Worm (Caenorhabditis elegans) whole organism, L4 larva: ENCODE data around the gene F55H2.5.
A peak's percentile ranks its signal among the peaks of the same experiment; 100 is the strongest.

Experiments used
- F26F4.8 ChIP-seq: fragments of 200-800 bp; sonication (Bioruptor generic); conservative IDR thresholded peaks from 2 replicates; pipeline ENCODE4 v1.3.6; 2022; ENCODE audit warnings: missing genetic modification characterization, missing compliant biosample characterization
- F44E2.7 ChIP-seq: fragments of 200-800 bp; sonication (Bioruptor generic); IDR thresholded peaks from 2 replicates; pipeline ENCODE4 v2.1.2; 2022; ENCODE audit warnings: missing genetic modification characterization, missing compliant biosample characterization
- Y48G9A.11 ChIP-seq: fragments of 200-800 bp; sonication (Bioruptor generic); IDR thresholded peaks from 2 replicates; pipeline ENCODE4 v1.3.6; 2022; ENCODE audit warnings: missing genetic modification reagents, missing genetic modification characterization, missing compliant biosample characterization
- aha-1 ChIP-seq: fragments of 150-350 bp; peaks from one replicate; lab custom pipeline; 2014; ENCODE audit warnings: missing biosample characterization, missing genetic modification characterization
- aly-2 ChIP-seq: sonication (generic microtip); optimal IDR thresholded peaks from 2 replicates; lab custom pipeline; 2018; ENCODE audit warnings: missing biosample characterization, missing genetic modification characterization
- ceh-20 ChIP-seq: fragments of 200-800 bp; sonication (Bioruptor generic); IDR thresholded peaks from 2 replicates; pipeline ENCODE4 v1.3.6; 2022; ENCODE audit warnings: missing genetic modification reagents, missing genetic modification characterization, missing compliant biosample characterization
- ceh-28 ChIP-seq: fragments of 150-350 bp; optimal IDR thresholded peaks from 2 replicates; lab custom pipeline; 2014; ENCODE audit warnings: missing biosample characterization, missing genetic modification reagents, missing genetic modification characterization
- ceh-82 ChIP-seq: sonication (generic microtip); optimal IDR thresholded peaks from 2 replicates; lab custom pipeline; 2017; ENCODE audit warnings: missing biosample characterization, missing genetic modification characterization
- ces-1 ChIP-seq: fragments of 150-350 bp; sonication (generic microtip); optimal IDR thresholded peaks from 4 replicates; lab custom pipeline; 2014; ENCODE audit warnings: missing biosample characterization, missing genetic modification reagents, missing genetic modification characterization
- daf-16 ChIP-seq, 3 experiments: sonication (generic microtip); optimal IDR thresholded peaks; 2 replicates each; lab custom pipeline; 2016 to 2017; ENCODE audit warnings: missing genetic modification characterization in 3 of 3, missing genetic modification reagents in 3 of 3, mild to moderate bottlenecking in 2 of 3, missing compliant biosample characterization in 2 of 3, missing biosample characterization in 1 of 3, moderate library complexity in 1 of 3
- dmd-8 ChIP-seq: fragments of 200-800 bp; sonication (Bioruptor generic); IDR thresholded peaks from 2 replicates; pipeline ENCODE4 v1.3.6; 2022; ENCODE audit warnings: missing genetic modification characterization, missing compliant biosample characterization
- dpl-1 ChIP-seq: fragments of 150-350 bp; optimal IDR thresholded peaks from 2 replicates; lab custom pipeline; 2014; ENCODE audit warnings: missing biosample characterization, missing genetic modification reagents, missing genetic modification characterization
- duxl-1 ChIP-seq: sonication (generic microtip); optimal IDR thresholded peaks from 2 replicates; lab custom pipeline; 2016; ENCODE audit warnings: mild to moderate bottlenecking, missing genetic modification characterization, moderate library complexity, missing compliant biosample characterization; ENCODE audit not compliant: poor library complexity
- dve-1 ChIP-seq: sonication (generic microtip); optimal IDR thresholded peaks from 2 replicates; lab custom pipeline; 2017; ENCODE audit warnings: antibody characterized with exemption, mild to moderate bottlenecking, missing genetic modification characterization, missing compliant biosample characterization; ENCODE audit not compliant: insufficient read depth
- egl-27 ChIP-seq: sonication (generic microtip); optimal IDR thresholded peaks from 3 replicates; lab custom pipeline; 2017; ENCODE audit warnings: missing biosample characterization, missing genetic modification reagents, missing genetic modification characterization
- egl-43 ChIP-seq: fragments of 200-800 bp; sonication (Bioruptor generic); IDR thresholded peaks from 2 replicates; pipeline ENCODE4 v1.3.6; 2022; ENCODE audit warnings: missing genetic modification reagents, missing genetic modification characterization, missing compliant biosample characterization
- hlh-30 ChIP-seq: sonication (generic microtip); optimal IDR thresholded peaks from 2 replicates; lab custom pipeline; 2017; ENCODE audit warnings: antibody characterized with exemption, mild to moderate bottlenecking, missing genetic modification characterization, missing compliant biosample characterization; ENCODE audit not compliant: insufficient read depth
- hmg-1.1 ChIP-seq: fragments of 200-800 bp; sonication (Bioruptor generic); IDR thresholded peaks from 2 replicates; pipeline ENCODE4 v1.3.6; 2022; ENCODE audit warnings: missing genetic modification reagents, missing genetic modification characterization, missing compliant biosample characterization
- lin-1 ChIP-seq: fragments of 200-800 bp; sonication (Bioruptor generic); IDR thresholded peaks from 2 replicates; pipeline ENCODE4 v1.3.6; 2022; ENCODE audit warnings: missing genetic modification reagents, missing genetic modification characterization, missing compliant biosample characterization
- lin-13 ChIP-seq: fragments of 150-350 bp; optimal IDR thresholded peaks from 2 replicates; lab custom pipeline; 2014; ENCODE audit warnings: missing biosample characterization, missing genetic modification reagents, missing genetic modification characterization
- lin-38 ChIP-seq: fragments of 200-800 bp; sonication (Bioruptor generic); IDR thresholded peaks from 2 replicates; pipeline ENCODE4 v1.3.6; 2022; ENCODE audit warnings: missing genetic modification reagents, missing genetic modification characterization, missing compliant biosample characterization
- lir-3 ChIP-seq: sonication (generic microtip); optimal IDR thresholded peaks from 2 replicates; lab custom pipeline; 2016; ENCODE audit warnings: mild to moderate bottlenecking, missing genetic modification characterization, missing compliant biosample characterization
- lsy-2 ChIP-seq, 2 experiments: fragments of 150-350 bp in 1 of 2; sonication (generic microtip) in 1 of 2; optimal IDR thresholded peaks; 2 replicates each; lab custom pipeline; 2014 to 2017; ENCODE audit warnings: missing biosample characterization in 2 of 2, missing genetic modification characterization in 2 of 2
- mdl-1 ChIP-seq, 2 experiments: fragments of 150-350 bp in 1 of 2; sonication (generic microtip) in 1 of 2; optimal IDR thresholded peaks; 2 replicates each; lab custom pipeline; 2014 to 2017; ENCODE audit warnings: missing biosample characterization in 2 of 2, missing genetic modification characterization in 2 of 2
- mep-1 ChIP-seq: fragments of 150-350 bp; sonication (generic microtip); optimal IDR thresholded peaks from 3 replicates; lab custom pipeline; 2014; ENCODE audit warnings: missing biosample characterization, missing genetic modification characterization
- mes-2 ChIP-seq: sonication (generic microtip); optimal IDR thresholded peaks from 2 replicates; lab custom pipeline; 2016; ENCODE audit warnings: missing genotype, mild to moderate bottlenecking, missing genetic modification characterization, missing compliant biosample characterization; ENCODE audit not compliant: poor library complexity, severe bottlenecking
- mxl-3 ChIP-seq: fragments of 200-800 bp; sonication (Bioruptor generic); optimal IDR thresholded peaks from 2 replicates; lab custom pipeline; 2018; ENCODE audit warnings: mild to moderate bottlenecking, missing genetic modification characterization, missing compliant biosample characterization
- nhr-102 ChIP-seq: sonication (generic microtip); optimal IDR thresholded peaks from 2 replicates; lab custom pipeline; 2016; ENCODE audit warnings: mild to moderate bottlenecking, missing genetic modification characterization, moderate library complexity, missing compliant biosample characterization
- nhr-11 ChIP-seq: fragments of 150-350 bp; optimal IDR thresholded peaks from 2 replicates; lab custom pipeline; 2014; ENCODE audit warnings: missing biosample characterization, missing genetic modification characterization
- nhr-111 ChIP-seq: fragments of 200-800 bp; sonication (Bioruptor generic); optimal IDR thresholded peaks from 2 replicates; lab custom pipeline; 2018; ENCODE audit warnings: mild to moderate bottlenecking, missing genetic modification characterization, missing compliant biosample characterization
- nhr-48 ChIP-seq: sonication (generic microtip); optimal IDR thresholded peaks from 2 replicates; lab custom pipeline; 2016; ENCODE audit warnings: mild to moderate bottlenecking, missing genetic modification characterization, missing compliant biosample characterization
- nhr-76 ChIP-seq: fragments of 150-350 bp; optimal IDR thresholded peaks from 2 replicates; lab custom pipeline; 2014; ENCODE audit warnings: missing biosample characterization, missing genetic modification characterization
- pha-4 ChIP-seq, 2 experiments: fragments of 150-350 bp in 1 of 2; fragments of 200-800 bp in 1 of 2; sonication (Bioruptor generic) in 1 of 2; IDR thresholded peaks in 1 of 2; optimal IDR thresholded peaks in 1 of 2; 2 replicates each; pipeline versions ENCODE4 v1.3.6 to Lab custom; 2014 to 2022; ENCODE audit warnings: missing genetic modification characterization in 2 of 2, missing genetic modification reagents in 2 of 2, missing biosample characterization in 1 of 2, missing compliant biosample characterization in 1 of 2
- php-3 ChIP-seq: fragments of 200-800 bp; sonication (Bioruptor generic); IDR thresholded peaks from 2 replicates; pipeline ENCODE4 v1.3.6; 2022; ENCODE audit warnings: missing genetic modification reagents, missing genetic modification characterization, missing compliant biosample characterization
- sdz-12 ChIP-seq: fragments of 200-800 bp; sonication (Bioruptor generic); optimal IDR thresholded peaks from 2 replicates; lab custom pipeline; 2018; ENCODE audit warnings: mild to moderate bottlenecking, missing genetic modification characterization, missing compliant biosample characterization
- set-16 ChIP-seq: fragments of 200-800 bp; sonication (Bioruptor generic); IDR thresholded peaks from 2 replicates; pipeline ENCODE4 v1.3.6; 2022; ENCODE audit warnings: missing genetic modification reagents, missing genetic modification characterization, missing compliant biosample characterization
- snpc-1.2 ChIP-seq: fragments of 200-800 bp; sonication (Bioruptor generic); IDR thresholded peaks from 2 replicates; pipeline ENCODE4 v1.3.6; 2022; ENCODE audit warnings: missing genetic modification reagents, missing genetic modification characterization, missing compliant biosample characterization
- tag-97 ChIP-seq: fragments of 200-800 bp; sonication (Bioruptor generic); IDR thresholded peaks from 2 replicates; pipeline ENCODE4 v1.3.6; 2022; ENCODE audit warnings: missing genetic modification characterization, missing compliant biosample characterization
- zag-1 ChIP-seq: fragments of 150-350 bp; optimal IDR thresholded peaks from 2 replicates; lab custom pipeline; 2014; ENCODE audit warnings: missing biosample characterization, missing genetic modification characterization
- zfp-3 ChIP-seq: fragments of 200-800 bp; sonication (Bioruptor generic); conservative IDR thresholded peaks from 2 replicates; pipeline ENCODE4 v1.3.6; 2022; ENCODE audit warnings: missing genetic modification reagents, missing genetic modification characterization, missing compliant biosample characterization

The F55H2.5 gene

DNA sequence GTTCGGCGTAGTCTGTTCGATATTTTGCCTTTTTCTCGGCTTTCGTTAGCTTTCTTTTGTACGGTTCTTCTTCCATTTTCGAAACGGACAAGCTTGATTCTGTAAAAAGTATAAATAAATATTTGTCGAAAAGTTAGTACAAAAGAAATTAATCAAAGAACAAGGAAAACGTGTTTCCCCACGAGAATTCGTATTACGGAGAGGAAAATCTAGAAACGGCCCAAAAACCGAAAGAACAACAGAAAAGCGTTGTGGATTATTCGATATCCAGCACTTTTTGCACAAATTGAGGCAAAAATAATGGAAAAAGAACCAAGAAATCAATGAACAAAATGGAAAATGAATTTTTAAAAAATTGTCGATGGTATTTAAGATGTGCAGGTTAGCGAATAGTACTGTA, 31.0 kb downstream of the F55H2.5 start, which contains the start of gene mut-7:
Gene mut-7 (minus strand): TSS at position 101 of the 400 bp plus-strand sequence.
- TF ChIP-seq egl-43 (GFP tag; lab: Robert Waterston, UW): no peak
- TF ChIP-seq zag-1: no peak
- TF ChIP-seq lin-13 (GFP tag; lab: Kevin White, UChicago): no peak
- no peak for TF ChIP-seq ceh-20 (GFP tag; lab: Robert Waterston, UW)
- no peak for TF ChIP-seq nhr-11 (tag; lab: Kevin White, UChicago)
- TF ChIP-seq lin-1 (GFP tag; lab: Robert Waterston, UW): no peak
- no peak for TF ChIP-seq mxl-3
- TF ChIP-seq F44E2.7 (GFP tag; lab: Robert Waterston, UW): no peak
- no peak for TF ChIP-seq nhr-102
- TF ChIP-seq F26F4.8 (GFP tag; lab: Robert Waterston, UW): no peak
- TF ChIP-seq nhr-111: no peak
- TF ChIP-seq dmd-8: no peak
- TF ChIP-seq lsy-2 (tag; optimal IDR thresholded peaks at IDR 0.05; lab: Kevin White, UChicago): no peak
- TF ChIP-seq ces-1 (GFP tag; lab: Kevin White, UChicago): no peak
- TF ChIP-seq hmg-1.1: no peak
- TF ChIP-seq pha-4 (GFP tag; IDR thresholded peaks at IDR 0.05; lab: Robert Waterston, UW): no peak
- TF ChIP-seq pha-4 (tag; optimal IDR thresholded peaks at IDR 0.05; lab: Kevin White, UChicago): no peak
- no peak for TF ChIP-seq dve-1 (tag; lab: Kevin White, UChicago)
- TF ChIP-seq, all 104 proteins: peak for 0

DNA sequence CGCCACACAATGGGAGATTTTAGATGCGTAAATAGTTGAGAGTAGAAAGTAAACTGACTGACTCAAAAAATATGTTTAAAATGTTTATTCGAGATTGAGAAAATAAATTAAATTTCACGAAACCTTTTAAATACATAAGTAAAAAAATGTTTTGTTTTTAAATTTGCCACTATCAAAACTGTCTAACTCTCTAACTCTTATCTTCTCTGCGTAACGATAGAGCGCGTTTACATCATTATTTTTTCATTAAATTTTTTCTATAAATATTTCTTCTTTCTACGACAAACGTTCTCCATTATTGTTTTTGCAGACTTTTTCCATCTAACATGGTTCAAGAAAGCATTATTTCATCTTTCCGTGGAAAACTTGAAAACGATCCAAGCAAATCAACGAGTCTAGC, 31.5 kb downstream of the F55H2.5 start, which contains the start of gene eif-2Balpha:
Gene eif-2Balpha (plus strand): TSS at position 304 of the 400 bp plus-strand sequence.
- TF ChIP-seq ceh-28 (tag; lab: Kevin White, UChicago): no peak
- TF ChIP-seq lir-3: no peak
- no peak for TF ChIP-seq daf-16 (GFP tag; optimal IDR thresholded peaks at IDR 0.05; lab: Kevin White, UChicago)
- peak; percentile 16 for TF ChIP-seq daf-16 (tag; optimal IDR thresholded peaks at IDR 0.05; lab: Kevin White, UChicago)
- no peak for TF ChIP-seq aha-1 (tag; lab: Kevin White, UChicago)
- no peak for TF ChIP-seq aly-2
- no peak for TF ChIP-seq ceh-20 (GFP tag; lab: Robert Waterston, UW)
- TF ChIP-seq nhr-48 (tag; lab: Kevin White, UChicago): no peak
- peak in 1 of 2 experiments; percentile 84 for TF ChIP-seq lsy-2 (tag; optimal IDR thresholded peaks at IDR 0.05; lab: Kevin White, UChicago)
- no peak for TF ChIP-seq Y48G9A.11 (GFP tag; lab: Robert Waterston, UW)
- no peak for TF ChIP-seq nhr-76 (tag; lab: Kevin White, UChicago)
- TF ChIP-seq snpc-1.2 (GFP tag; lab: Robert Waterston, UW): no peak
- TF ChIP-seq lin-1 (GFP tag; lab: Robert Waterston, UW): no peak
- TF ChIP-seq set-16 (GFP tag; lab: Robert Waterston, UW): no peak
- TF ChIP-seq zfp-3: no peak
- no peak for TF ChIP-seq duxl-1 (tag; lab: Kevin White, UChicago)
- no peak for TF ChIP-seq egl-27 (tag; lab: Kevin White, UChicago)
- no peak for TF ChIP-seq tag-97 (GFP tag; lab: Robert Waterston, UW)
- TF ChIP-seq mdl-1 (tag; optimal IDR thresholded peaks at IDR 0.05; lab: Kevin White, UChicago): no peak
- no peak for TF ChIP-seq mes-2 (tag; lab: Kevin White, UChicago)
- peak; percentile 40 for TF ChIP-seq hlh-30 (tag; lab: Kevin White, UChicago)
- TF ChIP-seq dpl-1 (GFP tag; lab: Kevin White, UChicago): peak; percentile 67
- TF ChIP-seq sdz-12 (GFP tag; lab: Kevin White, UChicago): no peak
- TF ChIP-seq egl-43 (GFP tag; lab: Robert Waterston, UW): no peak
- no peak for TF ChIP-seq ceh-82 (tag; lab: Kevin White, UChicago)
- TF ChIP-seq dmd-8: no peak
- no peak for TF ChIP-seq php-3 (GFP tag; lab: Robert Waterston, UW)
- TF ChIP-seq lin-38 (GFP tag; lab: Robert Waterston, UW): peak; percentile 80
- TF ChIP-seq mep-1 (tag; lab: Kevin White, UChicago): peak; percentile 16
- TF ChIP-seq, all 104 proteins: peak for 6
